Worm (Caenorhabditis elegans) whole organism, L1 larva: ENCODE measurements around the gene F53F8.7.
A peak's percentile ranks its signal among the peaks of the same experiment; 100 is the strongest.

ENCODE experiments used
- C34B4.2 ChIP-seq: sonication (generic microtip); optimal IDR thresholded peaks from 2 replicates; lab custom pipeline; 2017; ENCODE audit warnings: mild to moderate bottlenecking, missing genetic modification characterization, missing compliant biosample characterization
- Y116A8C.19 ChIP-seq: sonication (generic microtip); optimal IDR thresholded peaks from 2 replicates; lab custom pipeline; 2016; ENCODE audit warnings: missing compliant biosample characterization, missing genetic modification characterization, borderline replicate concordance
- aly-2 ChIP-seq: fragments of 150-350 bp; optimal IDR thresholded peaks from 2 replicates; lab custom pipeline; 2014; ENCODE audit warnings: missing biosample characterization, missing genetic modification characterization
- ama-1 ChIP-seq: fragments of 150-350 bp; optimal IDR thresholded peaks from 2 replicates; lab custom pipeline; 2014
- blmp-1 ChIP-seq: fragments of 150-350 bp; optimal IDR thresholded peaks from 2 replicates; lab custom pipeline; 2014; ENCODE audit warnings: missing biosample characterization, missing genetic modification characterization
- ceh-82 ChIP-seq, 3 experiments: fragments of 150-350 bp in 1 of 3; sonication (generic microtip) in 2 of 3; optimal IDR thresholded peaks; 2 replicates each; lab custom pipeline; 2014 to 2017; ENCODE audit warnings: missing biosample characterization in 3 of 3, missing genetic modification characterization in 3 of 3
- ceh-88 ChIP-seq: fragments of 200-800 bp; sonication (Bioruptor generic); IDR thresholded peaks from 2 replicates; pipeline ENCODE4 v1.3.6; 2022; ENCODE audit warnings: missing genetic modification characterization, missing compliant biosample characterization
- ces-1 ChIP-seq: fragments of 150-350 bp; optimal IDR thresholded peaks from 2 replicates; lab custom pipeline; 2014; ENCODE audit warnings: missing biosample characterization, missing genetic modification reagents, missing genetic modification characterization
- dpl-1 ChIP-seq, 3 experiments: fragments of 150-350 bp in 2 of 3; sonication (generic microtip) in 1 of 3; optimal IDR thresholded peaks; 2 replicates each; lab custom pipeline; 2014 to 2017; ENCODE audit warnings: missing biosample characterization in 3 of 3, missing genetic modification characterization in 3 of 3, missing genetic modification reagents in 3 of 3
- efl-1 ChIP-seq, 4 experiments: fragments of 150-350 bp; optimal IDR thresholded peaks in 3 of 4; peaks in 1 of 4; 1 replicate in 1 of 4; 2 replicates in 3 of 4; lab custom pipeline; 2014; ENCODE audit warnings: missing biosample characterization in 2 of 4, missing genetic modification characterization in 2 of 4, missing genetic modification reagents in 2 of 4
- efl-3 ChIP-seq: fragments of 200-800 bp; sonication (Bioruptor generic); optimal IDR thresholded peaks from 2 replicates; lab custom pipeline; 2018; ENCODE audit warnings: mild to moderate bottlenecking, missing genetic modification characterization, missing compliant biosample characterization
- elt-3 ChIP-seq, 6 experiments: fragments of 150-350 bp in 1 of 6; sonication (generic microtip); optimal IDR thresholded peaks; 2 replicates each; lab custom pipeline; 2017 to 2018; ENCODE audit warnings: missing biosample characterization in 6 of 6, missing genetic modification characterization in 6 of 6, inconsistent platforms in 1 of 6
- fkh-10 ChIP-seq: sonication (generic microtip); optimal IDR thresholded peaks from 2 replicates; lab custom pipeline; 2017; ENCODE audit warnings: missing biosample characterization, missing genetic modification reagents, missing genetic modification characterization
- fkh-4 ChIP-seq: sonication (generic microtip); optimal IDR thresholded peaks from 2 replicates; lab custom pipeline; 2016; ENCODE audit warnings: missing compliant biosample characterization, missing genetic modification characterization, borderline replicate concordance
- fkh-8 ChIP-seq: sonication (generic microtip); optimal IDR thresholded peaks from 2 replicates; lab custom pipeline; 2016; ENCODE audit warnings: mild to moderate bottlenecking, missing genetic modification characterization, missing compliant biosample characterization
- hlh-17 ChIP-seq: fragments of 200-800 bp; sonication (Bioruptor generic); optimal IDR thresholded peaks from 2 replicates; lab custom pipeline; 2018; ENCODE audit warnings: missing genetic modification characterization, mild to moderate bottlenecking, missing compliant biosample characterization, moderate library complexity, borderline replicate concordance
- hpl-2 ChIP-seq: fragments of 150-350 bp; optimal IDR thresholded peaks from 2 replicates; lab custom pipeline; 2014; ENCODE audit warnings: missing biosample characterization, missing genetic modification reagents, missing genetic modification characterization
- isw-1 ChIP-seq: fragments of 200-800 bp; sonication (Bioruptor generic); IDR thresholded peaks from 2 replicates; pipeline ENCODE4 v1.3.6; 2022; ENCODE audit warnings: missing genetic modification characterization, missing compliant biosample characterization
- jun-1 ChIP-seq: fragments of 150-350 bp; optimal IDR thresholded peaks from 2 replicates; lab custom pipeline; 2014; ENCODE audit warnings: missing biosample characterization, missing genetic modification reagents, missing genetic modification characterization
- lin-13 ChIP-seq: fragments of 150-350 bp; optimal IDR thresholded peaks from 2 replicates; lab custom pipeline; 2014; ENCODE audit warnings: missing biosample characterization, missing genetic modification reagents, missing genetic modification characterization
- lin-14 ChIP-seq: fragments of 200-800 bp; sonication (Bioruptor generic); optimal IDR thresholded peaks from 2 replicates; lab custom pipeline; 2018; ENCODE audit warnings: mild to moderate bottlenecking, missing genetic modification characterization, moderate library complexity, missing compliant biosample characterization
- lin-35 ChIP-seq, 2 experiments: fragments of 150-350 bp; optimal IDR thresholded peaks; 2 replicates each; lab custom pipeline; 2014; ENCODE audit warnings: missing biosample characterization in 2 of 2, missing genetic modification characterization in 2 of 2, missing genetic modification reagents in 2 of 2
- lsy-2 ChIP-seq, 2 experiments: fragments of 150-350 bp; optimal IDR thresholded peaks; 2 replicates each; lab custom pipeline; 2014; ENCODE audit warnings: missing biosample characterization in 2 of 2, missing genetic modification characterization in 2 of 2
- mab-9 ChIP-seq: fragments of 200-800 bp; sonication (Bioruptor generic); IDR thresholded peaks from 2 replicates; pipeline ENCODE4 v1.3.6; 2022; ENCODE audit warnings: missing genetic modification reagents, missing genetic modification characterization, missing compliant biosample characterization
- mdl-1 ChIP-seq, 2 experiments: fragments of 150-350 bp; optimal IDR thresholded peaks; 2 replicates each; lab custom pipeline; 2014 to 2017; ENCODE audit warnings: missing biosample characterization in 2 of 2, missing genetic modification characterization in 2 of 2, inconsistent platforms in 1 of 2
- mep-1 ChIP-seq: fragments of 150-350 bp; optimal IDR thresholded peaks from 2 replicates; lab custom pipeline; 2014; ENCODE audit warnings: missing biosample characterization, missing genetic modification characterization
- nhr-20 ChIP-seq: sonication (generic microtip); optimal IDR thresholded peaks from 2 replicates; lab custom pipeline; 2016; ENCODE audit warnings: mild to moderate bottlenecking, missing genetic modification characterization, missing compliant biosample characterization
- nhr-28 ChIP-seq: fragments of 150-350 bp; optimal IDR thresholded peaks from 2 replicates; lab custom pipeline; 2014; ENCODE audit warnings: missing biosample characterization, missing genetic modification characterization
- nhr-47 ChIP-seq: sonication (generic microtip); optimal IDR thresholded peaks from 2 replicates; lab custom pipeline; 2016; ENCODE audit warnings: mild to moderate bottlenecking, missing genetic modification characterization, moderate library complexity, missing compliant biosample characterization
- nhr-71 ChIP-seq: sonication (generic microtip); optimal IDR thresholded peaks from 2 replicates; lab custom pipeline; 2016; ENCODE audit warnings: mild to moderate bottlenecking, missing genetic modification characterization, moderate library complexity, missing compliant biosample characterization
- nhr-76 ChIP-seq: sonication (generic microtip); optimal IDR thresholded peaks from 2 replicates; lab custom pipeline; 2017; ENCODE audit warnings: missing biosample characterization, missing genetic modification characterization
- nhr-84 ChIP-seq: sonication (generic microtip); optimal IDR thresholded peaks from 2 replicates; lab custom pipeline; 2017; ENCODE audit warnings: missing biosample characterization, missing genetic modification characterization
- pag-3 ChIP-seq: sonication (generic microtip); optimal IDR thresholded peaks from 2 replicates; lab custom pipeline; 2017; ENCODE audit warnings: missing genetic modification characterization, mild to moderate bottlenecking, missing compliant biosample characterization, antibody characterized with exemption, borderline replicate concordance; ENCODE audit not compliant: insufficient read depth
- pqm-1 ChIP-seq: sonication (generic microtip); optimal IDR thresholded peaks from 3 replicates; lab custom pipeline; 2017; ENCODE audit warnings: missing biosample characterization, missing genetic modification characterization
- rnt-1 ChIP-seq: sonication (generic microtip); optimal IDR thresholded peaks from 2 replicates; lab custom pipeline; 2016; ENCODE audit warnings: mild to moderate bottlenecking, missing genetic modification characterization, moderate library complexity, missing compliant biosample characterization
- skn-1 ChIP-seq: fragments of 150-350 bp; optimal IDR thresholded peaks from 2 replicates; lab custom pipeline; 2014; ENCODE audit warnings: missing biosample characterization, missing genetic modification characterization
- snpc-4 ChIP-seq: fragments of 150-350 bp; optimal IDR thresholded peaks from 2 replicates; lab custom pipeline; 2014; ENCODE audit warnings: missing biosample characterization, missing genetic modification characterization
- sox-4 ChIP-seq: sonication (generic microtip); optimal IDR thresholded peaks from 2 replicates; lab custom pipeline; 2016; ENCODE audit warnings: missing genetic modification characterization, missing compliant biosample characterization
- sup-37 ChIP-seq: fragments of 200-800 bp; sonication (Bioruptor generic); optimal IDR thresholded peaks from 2 replicates; lab custom pipeline; 2018; ENCODE audit warnings: mild to moderate bottlenecking, missing genetic modification characterization, missing compliant biosample characterization
- tlp-1 ChIP-seq: fragments of 150-350 bp; optimal IDR thresholded peaks from 2 replicates; lab custom pipeline; 2014; ENCODE audit warnings: missing biosample characterization, missing genetic modification characterization
- unc-62 ChIP-seq: fragments of 150-350 bp; optimal IDR thresholded peaks from 2 replicates; lab custom pipeline; 2014; ENCODE audit warnings: missing biosample characterization, missing genetic modification reagents, missing genetic modification characterization
- unc-98 ChIP-seq: fragments of 200-800 bp; sonication (Bioruptor generic); IDR thresholded peaks from 2 replicates; pipeline ENCODE4 v1.3.6; 2022; ENCODE audit warnings: missing genetic modification characterization, missing compliant biosample characterization
- zag-1 ChIP-seq: fragments of 150-350 bp; optimal IDR thresholded peaks from 2 replicates; lab custom pipeline; 2014; ENCODE audit warnings: missing biosample characterization, missing genetic modification characterization
- zip-4 ChIP-seq: fragments of 200-800 bp; sonication (Bioruptor generic); optimal IDR thresholded peaks from 2 replicates; lab custom pipeline; 2018; ENCODE audit warnings: mild to moderate bottlenecking, missing genetic modification characterization, moderate library complexity, missing compliant biosample characterization

The F53F8.7 gene

ce11 chrV:20711733-20712132, 13.6 kb upstream of the F53F8.7 start (continued):
- TF ChIP-seq jun-1 (tag; lab: Kevin White, UChicago) (no peak), mab-9 (GFP tag; lab: Robert Waterston, UW) (no peak), zip-4 (peak; percentile 59), efl-3 (GFP tag; lab: Kevin White, UChicago) (no peak), elt-3 (tag; optimal IDR thresholded peaks at IDR 0.05; lab: Kevin White, UChicago) (no peak), nhr-76 (no peak), sup-37 (GFP tag; lab: Kevin White, UChicago) (no peak), nhr-20 (tag; lab: Kevin White, UChicago) (peak; percentile 30), fkh-8 (tag; lab: Kevin White, UChicago) (no peak), sox-4 (tag; lab: Kevin White, UChicago) (no peak), rnt-1 (tag; lab: Kevin White, UChicago) (peak; percentile 66), Y116A8C.19 (tag; lab: Kevin White, UChicago) (no peak), lin-13 (peak; percentile 37), lin-14 (GFP tag; lab: Kevin White, UChicago) (peak; percentile 72), nhr-28 (tag; lab: Kevin White, UChicago) (no peak), isw-1 (GFP tag; lab: Robert Waterston, UW) (no peak), ceh-82 (tag; optimal IDR thresholded peaks at IDR 0.05; lab: Kevin White, UChicago) (peak in 1 of 3 experiments; percentile 60), tlp-1 (tag; lab: Kevin White, UChicago) (no peak), nhr-84 (no peak), pag-3 (tag; lab: Kevin White, UChicago) (no peak), hlh-17 (GFP tag; lab: Kevin White, UChicago) (no peak), mep-1 (peak; percentile 58), hpl-2 (GFP tag; lab: Kevin White, UChicago) (no peak), dpl-1 (GFP tag; optimal IDR thresholded peaks at IDR 0.05; lab: Kevin White, UChicago) (peak in 2 of 3 experiments; percentile 2 to 4), fkh-4 (tag; lab: Kevin White, UChicago) (peak; percentile 14), mdl-1 (tag; optimal IDR thresholded peaks at IDR 0.05; lab: Kevin White, UChicago) (peak in 1 of 2 experiments; percentile 49), ces-1 (GFP tag; lab: Kevin White, UChicago) (no peak), lsy-2 (tag; optimal IDR thresholded peaks at IDR 0.05; lab: Kevin White, UChicago) (peak; percentile 16 to 64), aly-2 (peak; percentile 4), zag-1 (tag; lab: Kevin White, UChicago) (no peak), ceh-88 (GFP tag; lab: Robert Waterston, UW) (no peak), unc-98 (GFP tag; lab: Robert Waterston, UW) (no peak), lin-35 (GFP tag; optimal IDR thresholded peaks at IDR 0.05; lab: Kevin White, UChicago) (peak in 1 of 2 experiments; percentile 20), blmp-1 (tag; lab: Kevin White, UChicago) (peak; percentile 1), pqm-1 (tag; lab: Kevin White, UChicago) (no peak)

ce11 chrV:20710642-20711041, 12.5 kb upstream of the F53F8.7 start:
- TF ChIP-seq nhr-71 (tag; lab: Kevin White, UChicago) (peak; percentile 18), lin-13 (peak; percentile 28), lin-35 (GFP tag; optimal IDR thresholded peaks at IDR 0.05; lab: Kevin White, UChicago) (no peak), efl-1 (optimal IDR thresholded peaks at IDR 0.05; lab: Kevin White, UChicago) (no peak), efl-1 (GFP tag; optimal IDR thresholded peaks at IDR 0.05 in 1 of 2; lab: Kevin White, UChicago) (peak in 1 of 2 experiments; percentile 0), ceh-82 (tag; optimal IDR thresholded peaks at IDR 0.05; lab: Kevin White, UChicago) (peak in 1 of 3 experiments; percentile 15), dpl-1 (GFP tag; optimal IDR thresholded peaks at IDR 0.05; lab: Kevin White, UChicago) (peak in 1 of 3 experiments; percentile 10), skn-1 (peak; percentile 35), snpc-4 (tag; lab: Kevin White, UChicago) (no peak), nhr-47 (tag; lab: Kevin White, UChicago) (peak; percentile 3), lsy-2 (tag; optimal IDR thresholded peaks at IDR 0.05; lab: Kevin White, UChicago) (peak in 1 of 2 experiments; percentile 6), ama-1 (lab: Kevin White, UChicago) (no peak), fkh-10 (GFP tag; lab: Kevin White, UChicago) (no peak), nhr-20 (tag; lab: Kevin White, UChicago) (no peak), C34B4.2 (tag; lab: Kevin White, UChicago) (no peak), lin-14 (GFP tag; lab: Kevin White, UChicago) (peak; percentile 25), rnt-1 (tag; lab: Kevin White, UChicago) (peak; percentile 28), mdl-1 (tag; optimal IDR thresholded peaks at IDR 0.05; lab: Kevin White, UChicago) (peak in 1 of 2 experiments; percentile 72), unc-62 (GFP tag; lab: Kevin White, UChicago) (no peak)
